Worm (Caenorhabditis elegans) whole organism, late embryonic: ENCODE measurements around the gene F52B10.3.
A peak's percentile ranks its signal among the peaks of the same experiment; 100 is the strongest.

Source experiments
- C08G9.2 ChIP-seq: sonication (generic microtip); optimal IDR thresholded peaks from 2 replicates; lab custom pipeline; 2016; ENCODE audit warnings: mild to moderate bottlenecking, missing genetic modification characterization, moderate library complexity, missing compliant biosample characterization
- F13H6.1 ChIP-seq: sonication (generic microtip); optimal IDR thresholded peaks from 2 replicates; lab custom pipeline; 2016; ENCODE audit warnings: missing genetic modification characterization, missing compliant biosample characterization
- K02D7.2 ChIP-seq: sonication (generic microtip); optimal IDR thresholded peaks from 2 replicates; lab custom pipeline; 2017; ENCODE audit warnings: mild to moderate bottlenecking, missing genetic modification characterization, missing compliant biosample characterization
- K09A11.1 ChIP-seq: sonication (generic microtip); optimal IDR thresholded peaks from 2 replicates; lab custom pipeline; 2017; ENCODE audit warnings: antibody characterized with exemption, mild to moderate bottlenecking, missing genetic modification characterization, missing compliant biosample characterization; ENCODE audit not compliant: insufficient read depth
- Y22D7AL.16 ChIP-seq: sonication (generic microtip); optimal IDR thresholded peaks from 2 replicates; lab custom pipeline; 2016; ENCODE audit warnings: missing genetic modification characterization, missing compliant biosample characterization
- ahr-1 ChIP-seq: sonication (generic microtip); optimal IDR thresholded peaks from 2 replicates; lab custom pipeline; 2016; ENCODE audit warnings: missing genetic modification characterization, missing compliant biosample characterization
- ceh-14 ChIP-seq: sonication (generic microtip); optimal IDR thresholded peaks from 2 replicates; lab custom pipeline; 2016; ENCODE audit warnings: missing genotype, missing genetic modification characterization, missing compliant biosample characterization
- ceh-2 ChIP-seq: sonication (generic microtip); optimal IDR thresholded peaks from 2 replicates; lab custom pipeline; 2016; ENCODE audit warnings: missing genotype, missing genetic modification characterization, missing compliant biosample characterization
- ceh-24 ChIP-seq: sonication (generic microtip); optimal IDR thresholded peaks from 2 replicates; lab custom pipeline; 2016; ENCODE audit warnings: mild to moderate bottlenecking, missing genetic modification characterization, missing compliant biosample characterization
- ceh-30 ChIP-seq: fragments of 150-350 bp; optimal IDR thresholded peaks from 2 replicates; lab custom pipeline; 2014; ENCODE audit warnings: missing biosample characterization, missing genetic modification characterization
- ceh-31 ChIP-seq: sonication (generic microtip); optimal IDR thresholded peaks from 2 replicates; lab custom pipeline; 2016; ENCODE audit warnings: missing genetic modification characterization, missing compliant biosample characterization
- ceh-48 ChIP-seq: sonication (generic microtip); optimal IDR thresholded peaks from 2 replicates; lab custom pipeline; 2016; ENCODE audit warnings: missing genetic modification characterization, inconsistent platforms, missing compliant biosample characterization
- che-1 ChIP-seq: sonication (generic microtip); optimal IDR thresholded peaks from 2 replicates; lab custom pipeline; 2016; ENCODE audit warnings: mild to moderate bottlenecking, missing genetic modification characterization, missing compliant biosample characterization
- dmd-4 ChIP-seq: sonication (generic microtip); optimal IDR thresholded peaks from 2 replicates; lab custom pipeline; 2016; ENCODE audit warnings: borderline replicate concordance, missing genetic modification characterization, missing compliant biosample characterization
- elt-4 ChIP-seq: sonication (generic microtip); optimal IDR thresholded peaks from 2 replicates; lab custom pipeline; 2016; ENCODE audit warnings: missing genetic modification characterization, missing compliant biosample characterization
- eyg-1 ChIP-seq: sonication (generic microtip); optimal IDR thresholded peaks from 2 replicates; lab custom pipeline; 2016; ENCODE audit warnings: missing genotype, missing genetic modification characterization, missing compliant biosample characterization
- fkh-10 ChIP-seq: fragments of 150-350 bp; optimal IDR thresholded peaks from 2 replicates; lab custom pipeline; 2014; ENCODE audit warnings: missing biosample characterization, missing genetic modification reagents, missing genetic modification characterization
- fkh-6 ChIP-seq: sonication (generic microtip); optimal IDR thresholded peaks from 2 replicates; lab custom pipeline; 2016; ENCODE audit warnings: missing genetic modification characterization, missing compliant biosample characterization
- hlh-13 ChIP-seq: fragments of 200-800 bp; sonication (Bioruptor generic); optimal IDR thresholded peaks from 2 replicates; lab custom pipeline; 2018; ENCODE audit warnings: mild to moderate bottlenecking, missing genetic modification characterization, missing compliant biosample characterization
- hlh-8 ChIP-seq: sonication (generic microtip); optimal IDR thresholded peaks from 2 replicates; lab custom pipeline; 2016; ENCODE audit warnings: missing genotype, missing genetic modification characterization, missing compliant biosample characterization
- lim-6 ChIP-seq: sonication (generic microtip); optimal IDR thresholded peaks from 2 replicates; lab custom pipeline; 2016; ENCODE audit warnings: missing genetic modification characterization, missing compliant biosample characterization
- madf-2 ChIP-seq: sonication (generic microtip); optimal IDR thresholded peaks from 2 replicates; lab custom pipeline; 2017; ENCODE audit warnings: missing genetic modification characterization, missing compliant biosample characterization
- mec-3 ChIP-seq: sonication (generic microtip); optimal IDR thresholded peaks from 2 replicates; lab custom pipeline; 2016; ENCODE audit warnings: borderline replicate concordance, missing genetic modification characterization, missing compliant biosample characterization
- nhr-11 ChIP-seq: fragments of 150-350 bp; optimal IDR thresholded peaks from 2 replicates; lab custom pipeline; 2014; ENCODE audit warnings: missing biosample characterization, missing genetic modification characterization
- pag-3 ChIP-seq: sonication (generic microtip); optimal IDR thresholded peaks from 2 replicates; lab custom pipeline; 2016; ENCODE audit warnings: missing compliant biosample characterization, missing genetic modification characterization, borderline replicate concordance
- sdc-2 ChIP-seq: sonication (generic microtip); optimal IDR thresholded peaks from 2 replicates; lab custom pipeline; 2016; ENCODE audit warnings: missing genotype, missing genetic modification characterization, missing compliant biosample characterization
- sox-2 ChIP-seq: fragments of 200-800 bp; sonication (Bioruptor generic); IDR thresholded peaks from 2 replicates; pipeline ENCODE4 v1.3.6; 2022; ENCODE audit warnings: missing genetic modification reagents, missing genetic modification characterization, missing compliant biosample characterization
- sox-4 ChIP-seq: sonication (generic microtip); optimal IDR thresholded peaks from 2 replicates; lab custom pipeline; 2017; ENCODE audit warnings: mild to moderate bottlenecking, missing genetic modification characterization, inconsistent platforms, missing compliant biosample characterization
- syd-9 ChIP-seq: sonication (generic microtip); optimal IDR thresholded peaks from 2 replicates; lab custom pipeline; 2016; ENCODE audit warnings: mild to moderate bottlenecking, missing genetic modification characterization, moderate library complexity, missing compliant biosample characterization
- tbx-2 ChIP-seq: sonication (generic microtip); optimal IDR thresholded peaks from 2 replicates; lab custom pipeline; 2016; ENCODE audit warnings: missing genetic modification characterization, missing compliant biosample characterization
- tbx-7 ChIP-seq: sonication (generic microtip); optimal IDR thresholded peaks from 2 replicates; lab custom pipeline; 2016; ENCODE audit warnings: missing genotype, missing genetic modification characterization, missing compliant biosample characterization
- ttx-3 ChIP-seq: sonication (generic microtip); optimal IDR thresholded peaks from 2 replicates; lab custom pipeline; 2016; ENCODE audit warnings: missing genetic modification reagents, missing genetic modification characterization, missing compliant biosample characterization
- unc-42 ChIP-seq: sonication (generic microtip); optimal IDR thresholded peaks from 2 replicates; lab custom pipeline; 2016; ENCODE audit warnings: missing genotype, missing genetic modification characterization, missing compliant biosample characterization
- unc-55 ChIP-seq: sonication (generic microtip); optimal IDR thresholded peaks from 2 replicates; lab custom pipeline; 2017; ENCODE audit warnings: missing biosample characterization, missing genetic modification reagents, missing genetic modification characterization
- ztf-16 ChIP-seq: sonication (generic microtip); optimal IDR thresholded peaks from 2 replicates; lab custom pipeline; 2017; ENCODE audit warnings: missing genetic modification characterization, missing compliant biosample characterization

F52B10.3 gene

ce11 chrX:2925950-2926349 lies 27.8 kb upstream of the F52B10.3 start:
- no peak for TF ChIP-seq sdc-2 (tag; lab: Kevin White, UChicago)
- TF ChIP-seq ceh-31 (tag; lab: Kevin White, UChicago) = peak; percentile 42
- TF ChIP-seq unc-42 = peak; percentile 89

- TF ChIP-seq unc-42 = peak; percentile 79
- TF ChIP-seq sox-4 = no peak
- no peak for TF ChIP-seq F13H6.1 (tag; lab: Kevin White, UChicago)
- no peak for TF ChIP-seq ceh-30 (tag; lab: Kevin White, UChicago)
- no peak for TF ChIP-seq dmd-4 (tag; lab: Kevin White, UChicago)
- TF ChIP-seq ceh-24 = no peak
- TF ChIP-seq ceh-31 (tag; lab: Kevin White, UChicago) = peak; percentile 7
- no peak for TF ChIP-seq madf-2 (tag; lab: Kevin White, UChicago)
- no peak for TF ChIP-seq lim-6 (tag; lab: Kevin White, UChicago)
- TF ChIP-seq sdc-2 (tag; lab: Kevin White, UChicago) = no peak
- no peak for TF ChIP-seq syd-9
- peak; percentile 5 for TF ChIP-seq ceh-14 (tag; lab: Kevin White, UChicago)
- TF ChIP-seq elt-4 (tag; lab: Kevin White, UChicago) = no peak
- TF ChIP-seq mec-3 (tag; lab: Kevin White, UChicago) = no peak
- TF ChIP-seq unc-55 (GFP tag; lab: Kevin White, UChicago) = peak; percentile 31
Measured at ce11 chrX:2924438-2924837, 26.3 kb upstream of the F52B10.3 start.

ce11 chrX:2923888-2924287 lies 25.7 kb upstream of the F52B10.3 start, which contains the start of gene hst-3.2:
Gene hst-3.2, minus strand, starts transcription at chrX:2923988.
- TF ChIP-seq K02D7.2 (tag; lab: Kevin White, UChicago) (no peak), che-1 (tag; lab: Kevin White, UChicago) (no peak), ahr-1 (tag; lab: Kevin White, UChicago) (no peak), mec-3 (tag; lab: Kevin White, UChicago) (no peak), ttx-3 (no peak), eyg-1 (tag; lab: Kevin White, UChicago) (no peak), ztf-16 (no peak)

DNA sequence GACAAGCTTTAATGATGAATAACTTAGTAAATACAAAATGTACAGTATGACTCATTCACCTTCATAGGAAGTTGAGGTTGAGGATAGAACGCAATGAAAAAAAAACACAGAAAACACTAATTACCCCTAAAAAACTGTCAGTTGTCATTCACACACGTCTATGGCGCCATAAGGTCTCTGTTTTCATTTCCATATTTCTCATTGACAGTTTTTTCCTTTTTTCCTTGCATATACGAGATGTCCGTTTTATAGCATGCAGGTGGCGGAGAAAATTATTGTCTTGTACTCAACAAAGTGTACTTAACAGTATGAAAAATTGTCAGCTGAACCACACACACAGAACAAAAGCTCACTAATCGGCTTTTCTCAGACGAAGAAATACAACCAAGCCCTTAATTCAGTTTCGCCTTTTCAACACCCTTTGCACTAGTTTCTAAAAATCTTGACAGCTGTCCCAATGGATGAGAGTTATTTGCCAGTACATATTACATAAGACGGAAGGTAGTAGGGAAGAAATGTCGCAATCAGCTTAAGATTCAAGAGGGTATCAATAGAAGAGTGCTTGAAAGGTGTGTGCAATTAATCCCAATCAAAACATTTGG lies 24.5 kb upstream of the F52B10.3 start:
- TF ChIP-seq hlh-8 (tag; lab: Kevin White, UChicago) (no peak), unc-42 (peak; percentile 36)

ce11 chrX:2921737-2922136 lies 23.6 kb upstream of the F52B10.3 start:
- no peak for TF ChIP-seq tbx-7 (tag; lab: Kevin White, UChicago)
- TF ChIP-seq unc-42 = peak; percentile 43
- TF ChIP-seq eyg-1 (tag; lab: Kevin White, UChicago) = no peak

DNA sequence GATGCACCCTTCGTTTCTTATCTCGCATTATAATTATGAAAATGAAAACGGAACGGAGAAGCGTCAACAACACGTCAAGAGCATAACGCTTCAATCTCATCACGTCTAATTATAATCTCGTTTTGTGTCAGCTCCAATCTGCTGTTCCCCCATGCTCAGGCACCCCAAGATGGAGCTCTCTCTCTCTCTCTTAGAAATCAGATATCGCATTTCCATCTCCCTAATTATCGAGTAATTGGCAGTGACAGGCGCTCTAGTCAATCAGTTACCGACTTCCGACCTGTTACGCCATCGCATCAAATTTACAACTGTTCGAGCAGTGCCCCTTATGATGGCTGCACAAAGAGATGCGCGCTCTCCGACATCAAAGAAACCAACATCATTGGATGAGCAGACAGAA lies 22.3 kb upstream of the F52B10.3 start:
- TF ChIP-seq pag-3 (no peak), ceh-48 (no peak), sox-2 (GFP tag; lab: Robert Waterston, UW) (no peak), fkh-6 (tag; lab: Kevin White, UChicago) (no peak), hlh-13 (GFP tag; lab: Kevin White, UChicago) (no peak), C08G9.2 (tag; lab: Kevin White, UChicago) (no peak), tbx-2 (tag; lab: Kevin White, UChicago) (no peak), ttx-3 (peak; percentile 15), K09A11.1 (tag; lab: Kevin White, UChicago) (no peak), Y22D7AL.16 (no peak), ahr-1 (tag; lab: Kevin White, UChicago) (no peak), unc-42 (peak; percentile 78), ceh-31 (tag; lab: Kevin White, UChicago) (peak; percentile 12), ceh-14 (tag; lab: Kevin White, UChicago) (no peak), unc-55 (GFP tag; lab: Kevin White, UChicago) (peak; percentile 89), fkh-10 (GFP tag; lab: Kevin White, UChicago) (no peak), nhr-11 (tag; lab: Kevin White, UChicago) (no peak), ceh-2 (tag; lab: Kevin White, UChicago) (no peak)
